Worm (Caenorhabditis elegans) whole organism, L4 larva: ENCODE results near the gene thn-1.

Source experiments
- Y5F2A.4 ChIP-seq: fragments of 200-800 bp; sonication (Bioruptor generic); optimal IDR thresholded peaks from 2 replicates; lab custom pipeline; 2018; ENCODE audit warnings: mild to moderate bottlenecking, missing genetic modification characterization, missing compliant biosample characterization
- ama-1 ChIP-seq: fragments of 150-350 bp; optimal IDR thresholded peaks from 2 replicates; lab custom pipeline; 2014; ENCODE audit warnings: inconsistent platforms, mixed read lengths
- ceh-32 ChIP-seq: sonication (generic microtip); optimal IDR thresholded peaks from 2 replicates; lab custom pipeline; 2016; ENCODE audit warnings: mild to moderate bottlenecking, missing genetic modification characterization, missing compliant biosample characterization; ENCODE audit not compliant: poor library complexity
- sdz-12 ChIP-seq: fragments of 200-800 bp; sonication (Bioruptor generic); optimal IDR thresholded peaks from 2 replicates; lab custom pipeline; 2018; ENCODE audit warnings: mild to moderate bottlenecking, missing genetic modification characterization, missing compliant biosample characterization

DNA sequence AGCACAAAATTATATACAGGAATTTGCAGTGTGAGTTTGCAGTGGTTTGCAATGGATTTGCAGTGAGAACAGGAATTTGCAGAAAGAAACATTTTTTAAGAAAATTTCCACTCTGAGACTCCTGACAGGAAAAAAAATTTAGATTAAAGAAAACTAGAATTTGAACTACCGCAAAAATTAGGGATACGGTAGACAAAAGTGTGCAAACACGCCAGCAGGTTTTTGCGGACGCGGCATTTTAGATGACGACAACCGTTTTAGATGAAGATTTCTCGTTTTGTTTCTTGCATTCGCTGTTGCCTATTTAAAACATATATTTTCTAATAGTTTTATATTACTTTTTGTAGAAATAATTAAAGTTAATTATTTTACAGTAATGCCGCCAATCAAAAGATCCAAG, 8.0 kb upstream of the thn-1 start, which contains the start of gene wdr-46:
- TF ChIP-seq Y5F2A.4 (GFP tag; lab: Kevin White, UChicago) (peak; percentile 6), ceh-32 (no peak), ama-1 (lab: Kevin White, UChicago) (peak; percentile 39), sdz-12 (GFP tag; lab: Kevin White, UChicago) (no peak)
